Fruit fly (Drosophila melanogaster) ovary, adult (tissue): ENCODE results near the gene spg.

Experiments
- CG17801 ChIP-seq: fragments of 200-800 bp; optimal IDR thresholded peaks from 2 replicates; lab custom pipeline; 2019; ENCODE audit warnings: missing biosample characterization, mild to moderate bottlenecking, missing genetic modification characterization, moderate library complexity; ENCODE audit not compliant: partially characterized antibody

Gene spg

dm6 chr3R:28895014-28895413 is 49.9 kb downstream of the spg start:
- TF ChIP-seq CG17801 (GFP tag; lab: Kevin White, UChicago), result no peak

DNA sequence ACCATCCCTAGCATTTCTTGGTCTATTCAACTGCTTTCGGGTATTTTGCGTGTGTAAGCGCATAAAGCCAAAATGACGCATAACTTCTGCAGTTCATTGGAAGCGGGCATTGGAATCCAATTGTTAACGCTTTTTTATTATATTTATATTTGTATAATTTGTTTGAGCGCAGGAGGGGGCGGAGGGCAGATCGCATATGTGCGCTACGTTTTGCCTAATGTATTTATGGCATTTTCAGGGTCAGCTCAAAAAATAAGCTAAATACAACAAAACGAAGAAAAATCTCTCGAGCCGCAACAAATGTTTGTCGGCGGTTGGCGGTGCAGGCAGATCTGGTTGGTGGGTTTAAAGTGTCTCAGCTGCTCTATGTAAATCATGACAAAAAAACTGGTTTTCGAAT is 52.8 kb downstream of the spg start:
- no peak for TF ChIP-seq CG17801 (GFP tag; lab: Kevin White, UChicago)

DNA sequence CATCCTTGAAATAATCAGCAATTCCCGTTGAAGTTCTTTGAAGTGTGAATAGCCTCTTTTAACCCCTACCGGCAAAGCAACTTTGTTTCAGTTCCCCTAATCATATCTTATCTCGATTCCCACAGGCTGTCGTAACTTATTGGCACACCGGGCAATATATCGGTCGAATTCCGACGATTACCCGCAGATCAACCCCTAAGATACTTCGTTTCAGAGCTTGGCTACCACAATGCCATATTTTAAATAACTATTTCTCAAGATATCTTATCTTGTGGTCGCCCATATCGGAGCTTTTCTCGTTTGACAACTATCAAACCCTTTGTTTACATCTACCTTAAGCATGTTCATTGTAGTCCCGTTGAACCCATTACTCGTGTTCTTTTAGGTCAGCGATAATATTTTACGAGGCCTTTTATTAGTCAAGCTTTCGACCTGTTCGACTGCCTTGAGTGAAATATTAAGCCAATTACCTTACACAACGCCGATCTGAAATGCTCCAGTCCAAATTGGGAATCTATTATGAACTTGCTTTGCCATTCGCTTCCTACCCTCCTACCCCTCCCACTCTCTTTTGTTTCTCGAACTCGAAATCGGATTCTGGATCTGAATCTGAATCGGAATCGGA is 54.0 kb downstream of the spg start:
- TF ChIP-seq CG17801 (GFP tag; lab: Kevin White, UChicago), result no peak

dm6 chr3R:28901468-28902163 is 56.5 kb downstream of the spg start:
- no peak for TF ChIP-seq CG17801 (GFP tag; lab: Kevin White, UChicago)

- no peak for TF ChIP-seq CG17801 (GFP tag; lab: Kevin White, UChicago)
Measured at dm6 chr3R:28903392-28903791, 58.3 kb downstream of the spg start.

DNA sequence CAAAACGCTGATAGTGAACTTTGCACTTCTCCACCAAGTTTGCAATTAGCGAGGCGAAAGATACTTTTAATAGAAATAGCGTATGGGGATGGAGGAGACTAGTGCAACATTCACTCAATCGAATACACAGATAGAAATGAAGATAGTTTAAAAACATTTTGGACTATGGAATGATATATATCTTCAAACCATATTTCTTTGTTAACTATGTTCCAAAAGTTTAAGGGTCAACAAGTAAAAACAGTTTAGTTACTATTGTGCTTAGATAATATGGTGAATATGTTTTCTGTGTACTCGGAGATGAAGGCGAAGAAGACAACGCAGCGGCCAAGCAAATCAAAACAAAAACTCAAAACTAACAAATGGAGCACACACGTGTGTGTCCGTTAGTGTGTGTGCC is 59.1 kb downstream of the spg start:
- TF ChIP-seq CG17801 (GFP tag; lab: Kevin White, UChicago), result no peak

- no peak for TF ChIP-seq CG17801 (GFP tag; lab: Kevin White, UChicago)
Measured at dm6 chr3R:28904816-28905435, 59.9 kb downstream of the spg start.

DNA sequence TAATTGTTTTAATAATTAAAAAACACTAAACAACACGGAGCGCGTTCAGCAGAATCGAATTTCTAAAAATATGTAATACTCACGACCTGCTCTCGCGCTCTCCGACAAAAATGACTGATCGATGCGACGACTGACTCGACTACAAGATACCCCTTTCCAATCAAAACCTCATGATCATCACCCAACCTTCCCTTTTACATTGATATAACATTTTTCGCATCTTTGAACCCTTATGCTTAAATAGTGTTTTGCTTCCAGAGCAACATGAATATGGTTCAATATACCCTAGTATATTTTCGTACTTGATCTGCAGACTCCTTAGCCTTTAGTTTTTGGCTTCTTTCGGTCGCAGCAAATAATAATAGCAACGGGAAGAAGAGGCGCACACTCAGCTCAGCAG is 66.7 kb downstream of the spg start:
- TF ChIP-seq CG17801 (GFP tag; lab: Kevin White, UChicago), result no peak

DNA sequence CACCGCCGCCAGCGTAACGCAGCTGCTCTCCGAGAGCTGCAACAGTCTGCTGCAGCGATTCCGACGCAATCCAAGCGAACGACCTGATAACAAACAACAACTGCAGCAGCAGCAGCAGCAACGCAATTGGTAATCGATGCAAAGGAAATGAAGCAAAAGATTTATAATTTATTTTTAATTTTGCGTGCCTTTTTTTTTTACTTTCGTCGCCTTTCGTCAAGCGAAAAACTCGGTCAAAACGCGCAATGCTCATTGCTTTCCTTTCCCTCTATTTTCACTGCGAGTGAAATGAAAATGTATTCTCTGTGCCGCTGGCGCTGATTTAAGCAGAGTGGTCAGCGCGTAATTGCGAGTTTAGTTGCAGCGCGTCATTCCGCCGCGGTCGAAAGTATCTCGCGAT is 68.0 kb downstream of the spg start:
- TF ChIP-seq CG17801 (GFP tag; lab: Kevin White, UChicago), result no peak

DNA sequence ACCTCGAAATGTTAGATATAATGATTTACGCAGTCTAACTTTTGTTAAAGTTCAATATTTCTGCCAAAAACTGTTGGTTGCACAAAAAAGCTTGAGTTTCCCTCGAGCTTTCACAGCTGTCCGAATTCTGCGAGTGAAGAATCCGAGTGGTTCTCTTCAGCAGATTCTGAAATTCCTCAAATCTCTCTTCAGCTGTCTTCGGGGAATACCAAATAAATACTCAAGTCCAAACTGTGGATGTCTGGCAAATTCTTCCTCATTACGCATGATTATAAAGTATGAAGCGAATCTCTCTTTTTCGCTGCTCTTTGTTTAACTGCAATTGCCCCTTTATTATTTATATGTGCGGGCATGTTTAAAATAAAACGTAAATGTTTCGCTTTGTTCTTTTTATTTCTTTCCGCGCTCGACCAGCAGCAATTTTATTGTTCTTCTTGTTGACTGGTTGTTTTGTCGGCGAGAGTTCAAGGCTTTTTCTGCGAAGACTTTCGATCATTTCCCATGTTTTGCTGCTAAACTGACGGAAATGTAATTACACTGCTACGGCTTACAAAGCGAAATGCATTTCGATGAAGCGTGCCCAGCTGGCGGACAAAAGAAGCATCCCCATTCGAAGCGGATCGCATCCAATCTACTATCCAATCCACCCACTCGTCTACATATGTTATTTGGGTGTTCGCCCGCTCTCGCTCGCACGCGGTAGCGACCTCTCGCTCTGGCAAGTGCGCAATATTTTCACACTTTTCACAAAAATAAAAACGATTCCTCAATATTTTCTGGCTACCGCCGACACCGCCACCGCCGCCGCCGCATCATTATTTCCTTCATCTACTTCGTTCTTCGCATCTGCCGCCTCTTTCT is 69.0 kb downstream of the spg start:
- no peak for TF ChIP-seq CG17801 (GFP tag; lab: Kevin White, UChicago)
